Worm (Caenorhabditis elegans) whole organism, L4/young adult: ENCODE results near the gene srw-40.

Source experiments
- W03F9.2 ChIP-seq: fragments of 150-350 bp; optimal IDR thresholded peaks from 2 replicates; lab custom pipeline; 2014; ENCODE audit warnings: missing biosample characterization, missing genetic modification characterization
- dao-5 ChIP-seq: sonication (generic microtip); optimal IDR thresholded peaks from 2 replicates; lab custom pipeline; 2016; ENCODE audit warnings: missing genotype, missing genetic modification characterization, moderate library complexity, missing compliant biosample characterization
- him-1 ChIP-seq: sonication (generic microtip); optimal IDR thresholded peaks from 2 replicates; lab custom pipeline; 2016; ENCODE audit warnings: missing genotype, missing genetic modification reagents, missing genetic modification characterization, missing compliant biosample characterization

srw-40 gene

ce11 chrII:4288111-4288510 lies 27.8 kb downstream of the srw-40 start, which contains the start of gene C01F1.6:
C01F1.6 (minus strand) TSS chrII:4288211.
- TF ChIP-seq him-1 (tag; lab: Kevin White, UChicago): no peak
- TF ChIP-seq dao-5 (tag; lab: Kevin White, UChicago): no peak
- no peak for TF ChIP-seq W03F9.2 (tag; lab: Kevin White, UChicago)

ce11 chrII:4286921-4287320 lies 29.0 kb downstream of the srw-40 start:
- no peak for TF ChIP-seq him-1 (tag; lab: Kevin White, UChicago)
- TF ChIP-seq dao-5 (tag; lab: Kevin White, UChicago): no peak
- no peak for TF ChIP-seq W03F9.2 (tag; lab: Kevin White, UChicago)

- TF ChIP-seq him-1 (tag; lab: Kevin White, UChicago): no peak
- TF ChIP-seq W03F9.2 (tag; lab: Kevin White, UChicago): no peak
- TF ChIP-seq dao-5 (tag; lab: Kevin White, UChicago): no peak
Observed at ce11 chrII:4284305-4285193, 31.4 kb downstream of the srw-40 start.

ce11 chrII:4281743-4282142 lies 34.2 kb downstream of the srw-40 start, which contains the start of gene C01F1.5:
C01F1.5 (minus strand) TSS chrII:4281845.
- no peak for TF ChIP-seq him-1 (tag; lab: Kevin White, UChicago)
- no peak for TF ChIP-seq dao-5 (tag; lab: Kevin White, UChicago)

- TF ChIP-seq W03F9.2 (tag; lab: Kevin White, UChicago): no peak
- TF ChIP-seq dao-5 (tag; lab: Kevin White, UChicago): no peak
- TF ChIP-seq him-1 (tag; lab: Kevin White, UChicago): no peak
Observed at ce11 chrII:4277639-4278038, 38.3 kb downstream of the srw-40 start.

ce11 chrII:4276924-4277323 lies 39.0 kb downstream of the srw-40 start:
- TF ChIP-seq him-1 (tag; lab: Kevin White, UChicago) (no peak), W03F9.2 (tag; lab: Kevin White, UChicago) (no peak), dao-5 (tag; lab: Kevin White, UChicago) (no peak)

ce11 chrII:4275637-4276252 lies 40.2 kb downstream of the srw-40 start, which contains the start of gene npr-42:
npr-42 (plus strand) TSS chrII:4276202.
- no peak for TF ChIP-seq him-1 (tag; lab: Kevin White, UChicago)
- no peak for TF ChIP-seq dao-5 (tag; lab: Kevin White, UChicago)
- TF ChIP-seq W03F9.2 (tag; lab: Kevin White, UChicago): no peak

- TF ChIP-seq dao-5 (tag; lab: Kevin White, UChicago) (no peak), him-1 (tag; lab: Kevin White, UChicago) (no peak), W03F9.2 (tag; lab: Kevin White, UChicago) (no peak)
Observed at ce11 chrII:4267711-4268110, 48.2 kb downstream of the srw-40 start.
